Fruit fly (Drosophila melanogaster): ENCODE data around the gene CG10041.

- TF ChIP-seq EcR (GFP tag; optimal IDR thresholded peaks at IDR 0.05) = no peak
- TF ChIP-seq CG8478 (optimal IDR thresholded peaks at IDR 0.05) = no peak
- TF ChIP-seq psq (optimal IDR thresholded peaks at IDR 0.05) = no peak
- TF ChIP-seq Dll (optimal IDR thresholded peaks at IDR 0.05) = no peak
- TF ChIP-seq usp (GFP tag; optimal IDR thresholded peaks at IDR 0.05) = no peak
Measured at dm6 chr3R:12344914-12345549, 6.9 kb downstream of the CG10041 start.

Measured in whole organism.